Worm (Caenorhabditis elegans): ENCODE measurements around the gene ctsa-1.2.

The ctsa-1.2 gene

ce11 chrII:11726470-11727106 lies 12.6 kb upstream of the ctsa-1.2 start, which contains the start of gene F13D12.5 (continued):
- TF ChIP-seq F57C9.4 (tag; optimal IDR thresholded peaks at IDR 0.05) (no peak), dpl-1 (GFP tag; optimal IDR thresholded peaks at IDR 0.05) (peak; percentile 74), sdz-38 (tag; optimal IDR thresholded peaks at IDR 0.05) (no peak), hmg-20 (GFP tag; IDR thresholded peaks at IDR 0.05) (no peak), snpc-4 (GFP tag; optimal IDR thresholded peaks at IDR 0.05) (no peak), snpc-4 (tag; optimal IDR thresholded peaks at IDR 0.05) (peak in 1 of 4 experiments; percentile 1), ztf-3 (GFP tag; optimal IDR thresholded peaks at IDR 0.05) (no peak), nfya-1 (tag; optimal IDR thresholded peaks at IDR 0.05; ENCODE audit: borderline replicate concordance, insufficient read depth) (no peak), repo-1 (tag; optimal IDR thresholded peaks at IDR 0.05) (no peak), mxl-1 (tag; optimal IDR thresholded peaks at IDR 0.05) (no peak), efl-1 (GFP tag; optimal IDR thresholded peaks at IDR 0.05) (peak; percentile 88), xnd-1 (tag; optimal IDR thresholded peaks at IDR 0.05) (peak; percentile 82), B0019.2 (GFP tag; conservative IDR thresholded peaks at IDR 0.05) (peak; percentile 35; the same call in 1 of the 2 replicates), ZK185.1 (tag; optimal IDR thresholded peaks at IDR 0.05; ENCODE audit: poor library complexity, severe bottlenecking) (no peak), F55B11.4 (tag; optimal IDR thresholded peaks at IDR 0.05; ENCODE audit: borderline replicate concordance, insufficient read depth) (no peak), nhr-27 (tag; optimal IDR thresholded peaks at IDR 0.05) (no peak), ccch-3 (GFP tag; optimal IDR thresholded peaks at IDR 0.05) (no peak), ceh-91 (GFP tag; IDR thresholded peaks at IDR 0.05) (peak; percentile 88), zfh-2 (GFP tag; conservative IDR thresholded peaks at IDR 0.05) (peak; percentile 87), lin-54 (GFP tag; optimal IDR thresholded peaks at IDR 0.05) (peak; percentile 84), dpff-1 (tag; optimal IDR thresholded peaks at IDR 0.05) (no peak), F49E8.2 (tag; optimal IDR thresholded peaks at IDR 0.05; ENCODE audit: insufficient read depth) (no peak), lsl-1 (GFP tag; optimal IDR thresholded peaks at IDR 0.05) (peak; percentile 94), Y95B8A.8 (GFP tag; IDR thresholded peaks at IDR 0.05) (no peak), F39B2.1 (GFP tag; IDR thresholded peaks at IDR 0.05) (no peak)

ce11 chrII:11727438-11727837 lies 11.7 kb upstream of the ctsa-1.2 start:
- no peak for TF ChIP-seq cebp-2 (GFP tag; IDR thresholded peaks at IDR 0.05)

- TF ChIP-seq athp-1 (tag; optimal IDR thresholded peaks at IDR 0.05) (peak; percentile 5), ztf-22 (GFP tag; optimal IDR thresholded peaks at IDR 0.05) (peak; percentile 29), nhr-27 (tag; optimal IDR thresholded peaks at IDR 0.05) (no peak), aptf-3 (GFP tag; IDR thresholded peaks at IDR 0.05) (no peak), Y53G8AR.9 (GFP tag; conservative IDR thresholded peaks at IDR 0.05) (peak; percentile 33; the same call in 1 of the 2 replicates), tbp1 (GFP tag; optimal IDR thresholded peaks at IDR 0.05) (peak; percentile 43), zim-3 (tag; optimal IDR thresholded peaks at IDR 0.05) (no peak), lin-26 (GFP tag; IDR thresholded peaks at IDR 0.05) (0 out of 2 replicates have a peak, but pooled peaks have one; percentile 40), tlf-1 (GFP tag; optimal IDR thresholded peaks at IDR 0.05) (peak; percentile 65), nhr-90 (tag; optimal IDR thresholded peaks at IDR 0.05) (peak; percentile 5), ZK185.1 (tag; optimal IDR thresholded peaks at IDR 0.05; ENCODE audit: poor library complexity, severe bottlenecking) (peak; percentile 40), pbrm-1 (GFP tag; IDR thresholded peaks at IDR 0.05) (0 out of 2 replicates have a peak, but pooled peaks have one; percentile 9), lin-35 (GFP tag; optimal IDR thresholded peaks at IDR 0.05) (no peak), madf-10 (tag; optimal IDR thresholded peaks at IDR 0.05) (peak; percentile 22), F22D6.2 (tag; optimal IDR thresholded peaks at IDR 0.05) (peak; percentile 42), F10E7.11 (tag; optimal IDR thresholded peaks at IDR 0.05) (peak; percentile 51), ztf-18 (tag; optimal IDR thresholded peaks at IDR 0.05) (peak; percentile 10), F57C9.4 (tag; optimal IDR thresholded peaks at IDR 0.05) (no peak), snpc-3.4 (tag; optimal IDR thresholded peaks at IDR 0.05) (peak; percentile 3), rcor-1 (GFP tag; IDR thresholded peaks at IDR 0.05) (peak; percentile 36; the same call in 1 of the 2 replicates), somi-1 (GFP tag; optimal IDR thresholded peaks at IDR 0.05) (peak; percentile 68), akir-1 (GFP tag; optimal IDR thresholded peaks at IDR 0.05) (no peak)
These were observed 10.5 kb upstream of the ctsa-1.2 start, which contains the start of gene alh-8 for ce11 chrII:11728545-11729105. Gene alh-8 (plus strand): TSS chrII:11729055.

All from whole organism, young adult.